Worm (Caenorhabditis elegans): ENCODE data around the gene algn-9.

algn-9 gene

DNA sequence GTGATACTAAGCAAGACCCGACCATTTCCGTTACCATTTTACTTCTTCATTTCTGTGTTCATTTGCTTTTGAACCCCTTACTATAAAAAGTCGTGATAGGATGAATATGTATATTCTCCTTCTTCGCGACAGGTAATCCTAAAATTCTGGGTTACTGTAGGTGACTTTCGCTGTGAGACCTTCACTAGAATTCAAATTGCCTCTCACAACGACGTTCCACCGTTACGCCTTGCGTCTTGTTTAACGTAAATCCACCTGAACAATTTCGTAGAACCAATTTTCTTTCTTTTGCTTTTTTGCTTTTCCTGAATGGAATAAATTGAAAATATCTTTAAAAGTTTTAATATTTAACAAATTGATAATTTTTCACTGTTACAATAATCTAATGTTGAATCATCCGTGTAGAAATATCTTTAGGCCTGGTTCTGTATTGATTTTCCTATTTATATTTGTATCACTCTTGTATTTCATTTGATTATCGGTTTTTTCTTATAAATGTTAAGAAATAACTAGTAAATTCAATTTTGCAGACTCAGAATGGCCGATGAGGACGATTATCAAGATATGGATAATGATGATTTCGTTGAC lies 5.2 kb upstream of the algn-9 start, which contains the start of gene rpb-6 (continued):
- TF ChIP-seq hpl-2 (GFP tag; optimal IDR thresholded peaks at IDR 0.05): no peak
- no peak for TF ChIP-seq ceh-88 (GFP tag; IDR thresholded peaks at IDR 0.05)
- TF ChIP-seq hlh-4 (tag; optimal IDR thresholded peaks at IDR 0.05): no peak
- no peak for TF ChIP-seq unc-62 (GFP tag; optimal IDR thresholded peaks at IDR 0.05)
- no peak for TF ChIP-seq fkh-4 (tag; optimal IDR thresholded peaks at IDR 0.05; ENCODE audit: borderline replicate concordance)
- peak; percentile 37 to 87 for TF ChIP-seq efl-1 (optimal IDR thresholded peaks at IDR 0.05)
- TF ChIP-seq efl-1 (GFP tag; optimal IDR thresholded peaks at IDR 0.05 in 1 of 2): peak; percentile 87 to 99
- TF ChIP-seq nhr-19 (GFP tag; conservative IDR thresholded peaks at IDR 0.05): no peak
- TF ChIP-seq sptf-1 (tag; optimal IDR thresholded peaks at IDR 0.05): no peak
- peak; percentile 52 for TF ChIP-seq mep-1 (tag; optimal IDR thresholded peaks at IDR 0.05)
- no peak for TF ChIP-seq ama-1 (optimal IDR thresholded peaks at IDR 0.05)
- peak; percentile 52 to 86 for TF ChIP-seq lsy-2 (tag; optimal IDR thresholded peaks at IDR 0.05)
- TF ChIP-seq lin-14 (GFP tag; optimal IDR thresholded peaks at IDR 0.05): no peak
- no peak for TF ChIP-seq xbp-1 (tag; optimal IDR thresholded peaks at IDR 0.05)
- TF ChIP-seq blmp-1 (tag; optimal IDR thresholded peaks at IDR 0.05): peak; percentile 54
- peak; percentile 17 for TF ChIP-seq snu-23 (GFP tag; optimal IDR thresholded peaks at IDR 0.05)
- no peak for TF ChIP-seq sox-4 (tag; optimal IDR thresholded peaks at IDR 0.05)
- TF ChIP-seq Y116A8C.19 (tag; optimal IDR thresholded peaks at IDR 0.05; ENCODE audit: borderline replicate concordance): no peak
- TF ChIP-seq F16B12.6 (tag; optimal IDR thresholded peaks at IDR 0.05): no peak
- no peak for TF ChIP-seq nhr-12 (tag; optimal IDR thresholded peaks at IDR 0.05)
- no peak for TF ChIP-seq pag-3 (tag; optimal IDR thresholded peaks at IDR 0.05; ENCODE audit: borderline replicate concordance, insufficient read depth)
- no peak for TF ChIP-seq nhr-84 (tag; optimal IDR thresholded peaks at IDR 0.05)
- no peak for TF ChIP-seq vab-15 (tag; optimal IDR thresholded peaks at IDR 0.05)
- no peak for TF ChIP-seq ces-1 (GFP tag; optimal IDR thresholded peaks at IDR 0.05)
- no peak for TF ChIP-seq ceh-63 (GFP tag; optimal IDR thresholded peaks at IDR 0.05)
- no peak for TF ChIP-seq grh-1 (GFP tag; IDR thresholded peaks at IDR 0.05)
- TF ChIP-seq nhr-28 (tag; optimal IDR thresholded peaks at IDR 0.05): no peak
- no peak for TF ChIP-seq aha-1 (tag; optimal IDR thresholded peaks at IDR 0.05)
- TF ChIP-seq pax-3 (tag; optimal IDR thresholded peaks at IDR 0.05): no peak
- no peak for TF ChIP-seq egl-13 (tag; optimal IDR thresholded peaks at IDR 0.05)
- peak; percentile 20 for TF ChIP-seq skn-1 (tag; optimal IDR thresholded peaks at IDR 0.05)
- TF ChIP-seq lin-39 (tag; optimal IDR thresholded peaks at IDR 0.05): no peak

DNA sequence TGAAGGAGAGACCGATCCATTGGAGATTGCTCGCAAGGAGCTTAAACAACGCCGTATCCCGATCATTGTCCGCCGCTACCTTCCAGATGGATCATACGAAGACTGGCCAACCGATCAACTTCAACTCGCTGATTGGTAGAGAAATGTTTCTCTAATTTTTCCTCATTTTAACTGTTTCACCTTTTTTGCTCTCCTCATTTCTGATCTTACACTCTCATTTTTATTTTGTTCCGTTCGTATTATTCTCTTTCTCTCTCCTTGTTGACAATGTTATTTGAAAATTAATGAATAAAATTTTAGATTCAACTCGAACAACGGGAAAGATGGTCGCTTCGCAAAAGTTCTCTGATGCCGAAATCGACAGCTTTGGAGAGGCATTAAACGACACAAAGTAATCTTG lies 4.5 kb upstream of the algn-9 start, which contains the start of gene dohh-1:
Gene dohh-1, plus strand, starts transcription at position 301 of the 400 bp plus-strand sequence.
- TF ChIP-seq efl-1 (optimal IDR thresholded peaks at IDR 0.05) (no peak), efl-1 (GFP tag; optimal IDR thresholded peaks at IDR 0.05 in 1 of 2) (peak in 1 of 2 experiments; percentile 14), dsc-1 (tag; optimal IDR thresholded peaks at IDR 0.05) (no peak)

DNA sequence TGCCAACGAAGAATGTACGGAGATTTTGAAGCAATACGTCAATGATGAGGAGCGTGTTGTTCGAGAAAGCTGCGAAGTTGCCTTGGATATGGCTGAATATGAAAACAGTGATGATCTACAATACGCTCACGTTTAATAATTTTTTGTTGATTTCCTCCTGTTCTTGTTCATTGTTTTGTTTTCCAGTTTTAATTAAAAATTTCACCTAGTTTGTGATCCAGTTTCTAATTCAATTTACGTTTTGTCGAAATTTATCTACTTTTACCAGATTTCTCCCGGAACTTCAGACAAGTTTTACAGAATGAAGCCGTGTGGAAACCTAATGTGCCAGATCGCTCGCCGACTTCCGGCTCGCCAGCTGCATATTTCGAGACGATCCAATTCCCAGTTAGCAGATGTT lies 3.3 kb upstream of the algn-9 start, which contains the start of gene dap-3:
Gene dap-3, plus strand, starts transcription at position 301 of the 400 bp plus-strand sequence.
- TF ChIP-seq blmp-1 (tag; optimal IDR thresholded peaks at IDR 0.05): no peak
- no peak for TF ChIP-seq mep-1 (tag; optimal IDR thresholded peaks at IDR 0.05)
- TF ChIP-seq lir-3 (tag; optimal IDR thresholded peaks at IDR 0.05; ENCODE audit: poor library complexity): no peak
- TF ChIP-seq Y116A8C.19 (tag; optimal IDR thresholded peaks at IDR 0.05; ENCODE audit: borderline replicate concordance): no peak
- TF ChIP-seq unc-98 (GFP tag; IDR thresholded peaks at IDR 0.05): no peak

DNA sequence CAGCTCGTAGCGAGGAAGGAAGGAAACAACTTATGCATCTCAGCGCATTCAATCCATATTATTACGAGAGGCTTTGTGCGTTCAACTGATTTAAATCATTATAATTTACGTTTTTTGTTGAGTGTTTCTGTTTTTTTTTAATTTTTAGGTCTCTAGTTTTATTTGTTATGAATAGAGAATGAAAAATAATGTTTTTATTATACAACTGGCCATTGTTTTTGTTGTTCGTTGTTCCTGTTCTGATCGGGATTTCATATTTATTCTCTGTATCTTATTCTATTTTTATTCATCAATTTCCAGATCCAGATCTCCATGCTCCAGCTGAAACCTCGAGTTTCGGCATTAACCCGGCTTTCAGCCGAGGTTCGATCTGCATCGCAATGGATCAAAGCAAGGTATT lies 1.8 kb upstream of the algn-9 start, which contains the start of gene mrps-22:
Gene mrps-22, plus strand, starts transcription at position 301 of the 400 bp plus-strand sequence.
- TF ChIP-seq nhr-85 (tag): no peak

DNA sequence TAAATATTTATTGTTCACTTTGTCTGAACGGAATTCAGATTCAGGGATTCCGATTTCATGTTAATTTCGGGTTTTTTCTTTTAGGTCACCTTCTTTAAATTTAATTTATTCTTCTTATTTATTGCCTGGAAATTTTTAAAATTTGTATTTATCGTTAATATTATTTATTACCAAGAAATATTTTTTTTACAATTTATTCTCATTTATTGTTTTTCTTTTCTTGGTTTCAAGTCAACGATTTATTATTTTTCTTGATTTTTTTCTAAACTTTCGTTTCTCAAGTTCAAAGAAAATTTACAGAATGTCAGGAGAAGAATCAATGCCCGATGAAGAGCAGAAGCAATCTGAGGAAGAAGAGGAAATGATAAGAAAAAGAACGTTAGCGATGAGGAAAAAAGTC lies 3.6 kb downstream of the algn-9 start, which contains the start of gene crn-3:
Gene crn-3, plus strand, starts transcription at position 301 of the 400 bp plus-strand sequence.
- no peak for TF ChIP-seq nhr-84 (tag; optimal IDR thresholded peaks at IDR 0.05)
- TF ChIP-seq unc-86 (tag; optimal IDR thresholded peaks at IDR 0.05): no peak
- no peak for TF ChIP-seq mep-1 (tag; optimal IDR thresholded peaks at IDR 0.05)
- TF ChIP-seq lin-35 (GFP tag; optimal IDR thresholded peaks at IDR 0.05): no peak
- no peak for TF ChIP-seq ceh-90 (tag; optimal IDR thresholded peaks at IDR 0.05)

Data from whole organism, L1 larva.